Fruit fly (Drosophila melanogaster) S2 (cell line): ENCODE results near the gene CG7183.

ENCODE experiments used
- CG8478 ChIP-seq: fragments of >200 bp; optimal IDR thresholded peaks from 2 replicates; lab custom pipeline; 2018
- CTCF ChIP-seq, 2 experiments: fragments of >200 bp; optimal IDR thresholded peaks; 2 replicates each; lab custom pipeline; 2018

DNA sequence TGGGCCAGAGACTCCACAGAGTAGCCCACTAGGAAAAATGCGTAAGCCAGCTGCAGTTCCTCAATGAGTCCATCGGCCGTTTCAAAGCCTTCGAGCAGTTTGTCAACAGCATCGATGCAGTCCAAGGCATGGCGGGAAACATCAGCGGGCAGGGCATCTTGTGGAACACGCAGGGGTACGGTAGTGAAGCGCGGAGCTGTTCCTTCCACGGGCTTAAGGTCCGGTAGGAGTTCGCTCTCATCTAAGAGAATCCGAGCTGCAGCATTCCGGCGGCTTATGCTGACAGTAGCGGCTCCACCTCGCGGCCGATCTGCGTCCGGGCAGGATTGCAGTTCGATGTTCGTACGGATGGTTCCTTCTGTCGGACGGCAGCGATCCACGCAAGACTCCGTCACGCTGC, 31.4 kb upstream of the CG7183 start:
- no peak for TF ChIP-seq CTCF (optimal IDR thresholded peaks at IDR 0.05; lab: Kevin White, UChicago)
- no peak for TF ChIP-seq CG8478 (lab: Kevin White, UChicago)
